Fruit fly (Drosophila melanogaster) whole organism, wandering third instar larva: ENCODE measurements around the gene Ptp99A.
A peak's percentile ranks its signal among the peaks of the same experiment; 100 is the strongest.

Experiments
- Abd-B ChIP-seq: fragments of >200 bp; optimal IDR thresholded peaks from 2 replicates; lab custom pipeline; 2017; ENCODE audit warnings: missing biosample characterization, missing genetic modification characterization
- CG32264 ChIP-seq: fragments of 200-800 bp; sonication (Bioruptor generic); optimal IDR thresholded peaks from 2 replicates; lab custom pipeline; 2016; ENCODE audit warnings: missing biosample characterization, missing genetic modification characterization
- CG9705 ChIP-seq: fragments of 200-800 bp; sonication (Bioruptor generic); optimal IDR thresholded peaks from 2 replicates; lab custom pipeline; 2018; ENCODE audit warnings: missing biosample characterization, mild to moderate bottlenecking, missing genetic modification characterization
- CrebA ChIP-seq: fragments of 200-800 bp; sonication (Bioruptor generic); optimal IDR thresholded peaks from 2 replicates; lab custom pipeline; 2016; ENCODE audit warnings: missing biosample characterization, mild to moderate bottlenecking, missing genetic modification characterization, borderline replicate concordance
- Dfd ChIP-seq: fragments of >200 bp; optimal IDR thresholded peaks from 2 replicates; lab custom pipeline; 2017; ENCODE audit warnings: missing biosample characterization, missing genetic modification characterization
- Dif ChIP-seq: fragments of 200-275, 200-300 bp; sonication (Bioruptor generic); optimal IDR thresholded peaks from 2 replicates; lab custom pipeline; 2018; ENCODE audit warnings: missing biosample characterization, missing genetic modification characterization; ENCODE audit not compliant: partially characterized antibody
- GATAd ChIP-seq: sonication (Bioruptor generic); optimal IDR thresholded peaks from 2 replicates; lab custom pipeline; 2016; ENCODE audit warnings: missing biosample characterization, missing genetic modification characterization
- HLH106 ChIP-seq: fragments of 200-800 bp; optimal IDR thresholded peaks from 3 replicates; lab custom pipeline; 2019; ENCODE audit warnings: missing biosample characterization, mild to moderate bottlenecking, missing genetic modification characterization, moderate library complexity
- Hnf4 ChIP-seq: fragments of 200-800 bp; sonication (Bioruptor generic); optimal IDR thresholded peaks from 2 replicates; lab custom pipeline; 2016; ENCODE audit warnings: missing biosample characterization, mild to moderate bottlenecking, missing genetic modification characterization
- Hr83 ChIP-seq: fragments of 200-300 bp; sonication (Bioruptor generic); optimal IDR thresholded peaks from 2 replicates; lab custom pipeline; 2016; ENCODE audit warnings: missing biosample characterization, mild to moderate bottlenecking, missing genetic modification characterization, moderate library complexity; ENCODE audit not compliant: poor library complexity, severe bottlenecking
- Jra ChIP-seq: sonication (Bioruptor generic); optimal IDR thresholded peaks from 2 replicates; lab custom pipeline; 2016; ENCODE audit warnings: missing biosample characterization, missing genetic modification characterization
- Mio ChIP-seq: sonication (Bioruptor generic); optimal IDR thresholded peaks from 2 replicates; lab custom pipeline; 2016; ENCODE audit warnings: missing biosample characterization, missing genetic modification characterization
- Myc ChIP-seq: fragments of >200 bp; optimal IDR thresholded peaks from 2 replicates; lab custom pipeline; 2017
- N ChIP-seq: fragments of >200 bp; optimal IDR thresholded peaks from 2 replicates; lab custom pipeline; 2018; ENCODE audit warnings: missing biosample characterization, missing external identifiers, missing genetic modification characterization
- OdsH ChIP-seq: fragments of 200-800 bp; sonication (Bioruptor generic); optimal IDR thresholded peaks from 2 replicates; lab custom pipeline; 2016; ENCODE audit warnings: missing biosample characterization, mild to moderate bottlenecking, missing genetic modification characterization
- Rel ChIP-seq, 2 experiments: fragments of 200-800 bp; sonication (Bioruptor generic) in 1 of 2; optimal IDR thresholded peaks; 2 replicates in 1 of 2; 3 replicates in 1 of 2; lab custom pipeline; 2016 to 2019; ENCODE audit warnings: mild to moderate bottlenecking in 2 of 2, missing biosample characterization in 2 of 2, missing genetic modification characterization in 2 of 2, moderate library complexity in 1 of 2
- Sp1 ChIP-seq: fragments of 200-800 bp; sonication (Bioruptor generic); optimal IDR thresholded peaks from 3 replicates; lab custom pipeline; 2019; ENCODE audit warnings: missing biosample characterization, mild to moderate bottlenecking, missing genetic modification characterization, moderate library complexity
- Vsx2 ChIP-seq: fragments of 200-300, 225-300 bp; sonication (Bioruptor generic); optimal IDR thresholded peaks from 2 replicates; lab custom pipeline; 2018; ENCODE audit warnings: missing biosample characterization, missing genetic modification characterization; ENCODE audit not compliant: partially characterized antibody
- br ChIP-seq: fragments of 200-800 bp; sonication (Bioruptor generic); optimal IDR thresholded peaks from 2 replicates; lab custom pipeline; 2016; ENCODE audit warnings: missing biosample characterization, missing genetic modification characterization
- brk ChIP-seq: fragments of 200-800 bp; sonication (Bioruptor generic); optimal IDR thresholded peaks from 2 replicates; lab custom pipeline; 2016; ENCODE audit warnings: missing biosample characterization, mild to moderate bottlenecking, missing genetic modification characterization
- dl ChIP-seq, 2 experiments: fragments of 175-275, 200-275 bp in 1 of 2; fragments of 200-275 bp in 1 of 2; sonication (Bioruptor generic); optimal IDR thresholded peaks; lab custom pipeline; 2018; ENCODE audit warnings: mild to moderate bottlenecking in 2 of 2, missing biosample characterization in 2 of 2, missing genetic modification characterization in 2 of 2, moderate library complexity in 2 of 2; ENCODE audit not compliant: partially characterized antibody in 2 of 2, insufficient read depth in 1 of 2
- dmrt93B ChIP-seq: fragments of 200-800 bp; sonication (Bioruptor generic); optimal IDR thresholded peaks from 2 replicates; lab custom pipeline; 2018; ENCODE audit warnings: missing biosample characterization, mild to moderate bottlenecking, missing genetic modification characterization
- dsf ChIP-seq: sonication (Bioruptor generic); optimal IDR thresholded peaks from 2 replicates; lab custom pipeline; 2016; ENCODE audit warnings: missing biosample characterization, missing genetic modification characterization, borderline replicate concordance
- ey ChIP-seq: fragments of 200-800 bp; sonication (Bioruptor generic); optimal IDR thresholded peaks from 2 replicates; lab custom pipeline; 2016; ENCODE audit warnings: missing biosample characterization, missing genetic modification characterization
- foxo ChIP-seq, 2 experiments: fragments of 200-800 bp; sonication (Bioruptor generic); optimal IDR thresholded peaks; 2 replicates in 1 of 2; 3 replicates in 1 of 2; lab custom pipeline; 2016 to 2017; ENCODE audit warnings: missing biosample characterization in 2 of 2, missing genetic modification characterization in 2 of 2
- fru ChIP-seq: fragments of 200-800 bp; sonication (Bioruptor generic); optimal IDR thresholded peaks from 3 replicates; lab custom pipeline; 2016; ENCODE audit warnings: missing biosample characterization, mild to moderate bottlenecking, missing genetic modification characterization
- h ChIP-seq: fragments of 200-800 bp; sonication (Bioruptor generic); optimal IDR thresholded peaks from 3 replicates; lab custom pipeline; 2016; ENCODE audit warnings: missing biosample characterization, mild to moderate bottlenecking, missing genetic modification characterization
- jim ChIP-seq: fragments of 175-275, 200-325 bp; sonication (Bioruptor generic); optimal IDR thresholded peaks from 2 replicates; lab custom pipeline; 2016; ENCODE audit warnings: missing biosample characterization, mild to moderate bottlenecking, missing genetic modification characterization
- lola ChIP-seq: fragments of >200 bp; optimal IDR thresholded peaks from 2 replicates; lab custom pipeline; 2017; ENCODE audit warnings: missing biosample characterization, missing genetic modification characterization
- pan ChIP-seq: fragments of >200 bp; optimal IDR thresholded peaks from 2 replicates; lab custom pipeline; 2017
- psq ChIP-seq: fragments of 200-800 bp; sonication (Bioruptor generic); optimal IDR thresholded peaks from 3 replicates; lab custom pipeline; 2017; ENCODE audit warnings: missing biosample characterization, mild to moderate bottlenecking, missing genetic modification characterization, moderate library complexity
- rgr ChIP-seq: fragments of 200-800 bp; sonication (Bioruptor generic); optimal IDR thresholded peaks from 3 replicates; lab custom pipeline; 2016; ENCODE audit warnings: missing biosample characterization, mild to moderate bottlenecking, missing genetic modification characterization
- sage ChIP-seq: fragments of 200-800 bp; sonication (Bioruptor generic); optimal IDR thresholded peaks from 2 replicates; lab custom pipeline; 2016; ENCODE audit warnings: missing biosample characterization, mild to moderate bottlenecking, missing genetic modification characterization
- sv ChIP-seq: fragments of 200-800 bp; sonication (Bioruptor generic); optimal IDR thresholded peaks from 3 replicates; lab custom pipeline; 2016; ENCODE audit warnings: missing biosample characterization, missing genetic modification characterization
- tai ChIP-seq: sonication (Bioruptor generic); optimal IDR thresholded peaks from 2 replicates; lab custom pipeline; 2016; ENCODE audit warnings: missing biosample characterization, missing genetic modification characterization
- usp ChIP-seq: fragments of >200 bp; optimal IDR thresholded peaks from 2 replicates; lab custom pipeline; 2017; ENCODE audit warnings: missing biosample characterization, missing genetic modification characterization
- woc ChIP-seq: sonication (Bioruptor generic); optimal IDR thresholded peaks from 2 replicates; lab custom pipeline; 2016; ENCODE audit warnings: missing biosample characterization, mild to moderate bottlenecking, missing genetic modification characterization

Gene Ptp99A

DNA sequence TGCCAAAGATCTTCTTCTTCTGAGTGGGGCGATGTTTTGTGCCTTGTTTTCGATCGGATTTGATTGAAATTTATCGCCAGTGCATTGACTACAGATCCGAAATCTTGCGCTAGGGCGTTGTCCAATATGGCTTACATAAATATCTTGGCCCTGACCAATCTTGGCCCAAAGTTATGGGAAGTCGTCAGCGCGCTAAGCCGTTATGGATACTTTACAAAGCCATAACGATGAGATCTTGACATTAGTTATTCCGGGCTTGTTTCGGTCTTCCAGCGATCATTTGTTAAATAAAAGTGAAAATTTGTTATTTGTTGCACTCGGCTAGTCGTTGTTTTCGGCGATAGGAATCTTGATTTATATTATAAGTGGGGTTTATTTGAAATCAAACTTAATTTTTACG lies 141.1 kb downstream of the Ptp99A start:
- TF ChIP-seq Hnf4 (GFP tag; lab: Kevin White, UChicago): no peak
- no peak for TF ChIP-seq Hr83
- TF ChIP-seq GATAd (GFP tag; lab: Kevin White, UChicago): no peak
- no peak for TF ChIP-seq rgr (GFP tag; lab: Kevin White, UChicago)
- TF ChIP-seq sv (GFP tag; lab: Kevin White, UChicago): no peak
- no peak for TF ChIP-seq woc (GFP tag; lab: Kevin White, UChicago)
- no peak for TF ChIP-seq Dfd (GFP tag; lab: Kevin White, UChicago)
- no peak for TF ChIP-seq usp (GFP tag; lab: Kevin White, UChicago)

DNA sequence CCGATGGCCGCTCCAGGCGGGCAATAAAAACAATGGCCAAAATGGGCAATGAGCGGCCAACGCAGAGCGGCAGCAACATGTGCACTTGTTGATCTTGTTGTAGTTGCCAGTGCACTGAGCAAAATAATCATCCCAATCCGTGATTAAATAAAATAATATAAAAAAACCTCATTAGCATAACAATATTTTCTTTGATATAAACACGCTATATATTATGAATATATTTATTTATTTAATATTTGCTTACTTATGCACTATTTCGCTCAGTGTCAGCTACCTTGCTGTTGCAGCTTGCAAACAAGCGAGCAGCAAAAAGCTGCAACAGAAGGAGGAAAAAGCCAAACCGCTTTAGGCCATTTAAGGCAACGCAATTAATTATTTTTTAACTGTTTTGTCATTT lies 141.9 kb downstream of the Ptp99A start:
- TF ChIP-seq jim (GFP tag; lab: Kevin White, UChicago) (no peak), Abd-B (no peak), br (GFP tag; lab: Kevin White, UChicago) (peak; percentile 30), usp (GFP tag; lab: Kevin White, UChicago) (no peak), h (GFP tag; lab: Kevin White, UChicago) (peak; percentile 53), HLH106 (tag; lab: Kevin White, UChicago) (peak; percentile 82), tai (no peak), CG9705 (GFP tag; lab: Kevin White, UChicago) (peak; percentile 62), brk (GFP tag; lab: Kevin White, UChicago) (peak; percentile 55), dsf (GFP tag; lab: Kevin White, UChicago) (no peak), Myc (no peak), CrebA (GFP tag; lab: Kevin White, UChicago) (no peak), Sp1 (GFP tag; lab: Kevin White, UChicago) (peak; percentile 80), dmrt93B (GFP tag; lab: Kevin White, UChicago) (peak; percentile 46), Dif (GFP tag; lab: Kevin White, UChicago) (no peak), N (no peak), Mio (GFP tag; lab: Kevin White, UChicago) (no peak), ey (GFP tag; lab: Kevin White, UChicago) (no peak), sv (GFP tag; lab: Kevin White, UChicago) (no peak), Vsx2 (GFP tag; lab: Kevin White, UChicago) (no peak), OdsH (GFP tag; lab: Kevin White, UChicago) (peak; percentile 44), psq (peak; percentile 60), foxo (GFP tag; optimal IDR thresholded peaks at IDR 0.05; lab: Kevin White, UChicago) (peak in 1 of 2 experiments; percentile 71), CG32264 (no peak), GATAd (GFP tag; lab: Kevin White, UChicago) (no peak), Hnf4 (GFP tag; lab: Kevin White, UChicago) (peak; percentile 39), pan (lab: Kevin White, UChicago) (no peak), sage (GFP tag; lab: Kevin White, UChicago) (peak; percentile 37), Hr83 (no peak), rgr (GFP tag; lab: Kevin White, UChicago) (peak; percentile 57), Dfd (GFP tag; lab: Kevin White, UChicago) (no peak), lola (GFP tag; lab: Kevin White, UChicago) (no peak), Rel (GFP tag; optimal IDR thresholded peaks at IDR 0.05; lab: Kevin White, UChicago) (no peak), Rel (tag; optimal IDR thresholded peaks at IDR 0.05; lab: Kevin White, UChicago) (peak; percentile 38), Jra (GFP tag; lab: Kevin White, UChicago) (no peak), woc (GFP tag; lab: Kevin White, UChicago) (no peak), fru (GFP tag; lab: Kevin White, UChicago) (peak; percentile 51), dl (GFP tag; optimal IDR thresholded peaks at IDR 0.05; lab: Kevin White, UChicago; ENCODE audit: insufficient read depth in 1 of 2, partially characterized antibody in 2 of 2) (no peak)

dm6 chr3R:29520215-29520614 lies 142.8 kb downstream of the Ptp99A start:
- no peak for TF ChIP-seq dmrt93B (GFP tag; lab: Kevin White, UChicago)
